Fruit fly (Drosophila melanogaster): ENCODE measurements around the gene CG14913.

dm6 chr2L:10987370-10987853, 29.4 kb upstream of the CG14913 start, which contains the start of the genes piwi and CG12253:
- TF ChIP-seq EcR (GFP tag; optimal IDR thresholded peaks at IDR 0.05) (no peak), CG15710 (tag; optimal IDR thresholded peaks at IDR 0.05) (peak; percentile 85), gl (tag; optimal IDR thresholded peaks at IDR 0.05) (no peak), CG17806 (tag; optimal IDR thresholded peaks at IDR 0.05) (no peak)
